Fruit fly (Drosophila melanogaster) whole organism, embryonic: Measurements from ENCODE around the gene Esyt2.

Source experiments
- Adf1 ChIP-seq: fragments of 200-800 bp; sonication (Bioruptor generic); IDR thresholded peaks from 2 replicates; pipeline ENCODE4 v1.3.6; 2022; ENCODE audit warnings: missing biosample characterization, missing genetic modification characterization
- Atf3 ChIP-seq: fragments of 200-800 bp; sonication (Bioruptor generic); optimal IDR thresholded peaks from 3 replicates; lab custom pipeline; 2016; ENCODE audit warnings: missing biosample characterization, missing genetic modification characterization
- CG10543 ChIP-seq: fragments of 200-800 bp; sonication (Bioruptor generic); optimal IDR thresholded peaks from 3 replicates; lab custom pipeline; 2017; ENCODE audit warnings: missing biosample characterization, mild to moderate bottlenecking, missing genetic modification characterization, moderate library complexity
- CG12769 ChIP-seq: fragments of 200-800 bp; sonication (Bioruptor generic); optimal IDR thresholded peaks from 2 replicates; lab custom pipeline; 2019; ENCODE audit warnings: missing biosample characterization, mild to moderate bottlenecking, missing genetic modification characterization, moderate library complexity
- CG14667 ChIP-seq: fragments of 200-800 bp; sonication (Bioruptor generic); IDR thresholded peaks from 2 replicates; pipeline ENCODE4 v1.3.6; 2022; ENCODE audit warnings: missing biosample characterization, missing genetic modification characterization
- CG15514 ChIP-seq: fragments of 200-800 bp; sonication (Bioruptor generic); optimal IDR thresholded peaks from 3 replicates; lab custom pipeline; 2017; ENCODE audit warnings: missing biosample characterization, missing genetic modification characterization, mild to moderate bottlenecking, moderate library complexity, missing genetic modification reagents
- CG17568 ChIP-seq: fragments of 200-800 bp; sonication (Bioruptor generic); optimal IDR thresholded peaks from 2 replicates; lab custom pipeline; 2018; ENCODE audit warnings: missing biosample characterization, mild to moderate bottlenecking, missing genetic modification characterization, moderate library complexity
- CG17612 ChIP-seq: fragments of 200-800 bp; sonication (Bioruptor generic); IDR thresholded peaks from 2 replicates; pipeline ENCODE4 v1.3.6; 2022; ENCODE audit warnings: missing biosample characterization, missing genetic modification characterization
- CG31441 ChIP-seq: fragments of 200-800 bp; sonication (Bioruptor generic); IDR thresholded peaks from 2 replicates; pipeline ENCODE4 v1.3.6; 2022; ENCODE audit warnings: missing biosample characterization, missing genetic modification characterization
- CG32532 ChIP-seq: fragments of 200-800 bp; sonication (Bioruptor generic); IDR thresholded peaks from 2 replicates; pipeline ENCODE4 v1.3.6; 2022; ENCODE audit warnings: missing biosample characterization, missing genetic modification characterization
- CG34422 ChIP-seq: fragments of 200-800 bp; sonication (Bioruptor generic); IDR thresholded peaks from 3 replicates; pipeline ENCODE4 v1.3.6; 2022; ENCODE audit warnings: missing biosample characterization, missing genetic modification characterization
- CG4730 ChIP-seq: fragments of 200-800 bp; sonication (Bioruptor generic); IDR thresholded peaks from 2 replicates; pipeline ENCODE4 v1.3.6; 2022; ENCODE audit warnings: missing biosample characterization, missing genetic modification characterization
- CG5180 ChIP-seq: fragments of 200-800 bp; sonication (Bioruptor generic); optimal IDR thresholded peaks from 3 replicates; lab custom pipeline; 2017; ENCODE audit warnings: missing biosample characterization, missing genetic modification characterization, mild to moderate bottlenecking, moderate library complexity, missing genetic modification reagents
- CG8290 ChIP-seq, 3 experiments: fragments of 200-800 bp; sonication (Bioruptor generic); optimal IDR thresholded peaks; 2 replicates each; lab custom pipeline; 2016 to 2019; ENCODE audit warnings: missing biosample characterization in 3 of 3, missing genetic modification characterization in 3 of 3, mild to moderate bottlenecking in 2 of 3, moderate library complexity in 1 of 3
- D19A ChIP-seq: fragments of 200-800 bp; optimal IDR thresholded peaks from 3 replicates; lab custom pipeline; 2019; ENCODE audit warnings: missing biosample characterization, mild to moderate bottlenecking, missing genetic modification characterization, moderate library complexity
- Dad ChIP-seq: fragments of 200-800 bp; sonication (Bioruptor generic); optimal IDR thresholded peaks from 3 replicates; lab custom pipeline; 2016; ENCODE audit warnings: missing biosample characterization, missing genetic modification characterization
- Dek ChIP-seq: fragments of 200-800 bp; sonication (Bioruptor generic); optimal IDR thresholded peaks from 3 replicates; lab custom pipeline; 2019; ENCODE audit warnings: missing biosample characterization, mild to moderate bottlenecking, missing genetic modification characterization, moderate library complexity
- HHEX ChIP-seq: fragments of 200-800 bp; sonication (Bioruptor generic); optimal IDR thresholded peaks from 3 replicates; lab custom pipeline; 2017; ENCODE audit warnings: missing biosample characterization, mild to moderate bottlenecking, missing genetic modification characterization, missing genetic modification reagents
- HLHmδ ChIP-seq: fragments of 200-800 bp; sonication (Bioruptor generic); optimal IDR thresholded peaks from 2 replicates; lab custom pipeline; 2018; ENCODE audit warnings: missing biosample characterization, mild to moderate bottlenecking, missing genetic modification characterization, moderate library complexity
- HmgD ChIP-seq: fragments of 200-800 bp; sonication (Bioruptor generic); optimal IDR thresholded peaks from 3 replicates; lab custom pipeline; 2016; ENCODE audit warnings: missing biosample characterization, missing genetic modification characterization
- MESR4 ChIP-seq: fragments of 200-800 bp; sonication (Bioruptor generic); optimal IDR thresholded peaks from 2 replicates; lab custom pipeline; 2018; ENCODE audit warnings: missing biosample characterization, mild to moderate bottlenecking, missing genetic modification characterization, moderate library complexity
- Mes4 ChIP-seq: fragments of 200-800 bp; sonication (Bioruptor generic); optimal IDR thresholded peaks from 2 replicates; lab custom pipeline; 2016; ENCODE audit warnings: missing biosample characterization, missing genetic modification characterization
- Nf-YB ChIP-seq: fragments of 200-800 bp; sonication (Bioruptor generic); optimal IDR thresholded peaks from 3 replicates; lab custom pipeline; 2019; ENCODE audit warnings: missing biosample characterization, mild to moderate bottlenecking, missing genetic modification characterization, moderate library complexity
- NfI ChIP-seq: fragments of 200-800 bp; sonication (Bioruptor generic); optimal IDR thresholded peaks from 3 replicates; lab custom pipeline; 2018; ENCODE audit warnings: missing biosample characterization, mild to moderate bottlenecking, missing genetic modification characterization, moderate library complexity
- Pdp1 ChIP-seq, 2 experiments: fragments of 200-800 bp; sonication (Bioruptor generic); optimal IDR thresholded peaks; 3 replicates each; lab custom pipeline; 2016; ENCODE audit warnings: missing biosample characterization in 2 of 2, missing genetic modification characterization in 2 of 2, mild to moderate bottlenecking in 1 of 2, moderate library complexity in 1 of 2
- Rx ChIP-seq: fragments of 200-800 bp; sonication (Bioruptor generic); IDR thresholded peaks from 2 replicates; pipeline ENCODE4 v1.3.6; 2022; ENCODE audit warnings: missing biosample characterization, missing genetic modification characterization
- abd-A ChIP-seq: fragments of 200-800 bp; sonication (Bioruptor generic); optimal IDR thresholded peaks from 3 replicates; lab custom pipeline; 2019; ENCODE audit warnings: missing biosample characterization, mild to moderate bottlenecking, missing genetic modification characterization, moderate library complexity
- ac ChIP-seq: fragments of 200-800 bp; sonication (Bioruptor generic); optimal IDR thresholded peaks from 3 replicates; lab custom pipeline; 2017; ENCODE audit warnings: missing biosample characterization, mild to moderate bottlenecking, missing genetic modification characterization
- amos ChIP-seq: fragments of 200-800 bp; sonication (Bioruptor generic); IDR thresholded peaks from 2 replicates; pipeline ENCODE4 v1.3.6; 2022; ENCODE audit warnings: missing biosample characterization, missing genetic modification characterization; ENCODE audit not compliant: partially characterized antibody
- cas ChIP-seq: fragments of 200-800 bp; sonication (Bioruptor generic); IDR thresholded peaks from 2 replicates; pipeline ENCODE4 v1.3.6; 2022; ENCODE audit warnings: missing biosample characterization, missing genetic modification characterization
- dati ChIP-seq: fragments of 200-800 bp; sonication (Bioruptor generic); IDR thresholded peaks from 2 replicates; pipeline ENCODE4 v1.3.6; 2022; ENCODE audit warnings: missing biosample characterization, missing genetic modification characterization
- dysf ChIP-seq: fragments of 200-800 bp; sonication (Bioruptor generic); IDR thresholded peaks from 3 replicates; pipeline ENCODE4 v1.3.6; 2022; ENCODE audit warnings: missing biosample characterization, missing genetic modification characterization
- ewg ChIP-seq: fragments of 200-800 bp; sonication (Bioruptor generic); optimal IDR thresholded peaks from 3 replicates; lab custom pipeline; 2017; ENCODE audit warnings: mild to moderate bottlenecking, missing biosample characterization, missing genetic modification reagents, missing genetic modification characterization
- eyg ChIP-seq: fragments of 200-800 bp; sonication (Bioruptor generic); optimal IDR thresholded peaks from 3 replicates; lab custom pipeline; 2016; ENCODE audit warnings: missing biosample characterization, missing genetic modification characterization
- gro ChIP-seq: fragments of 200-800 bp; sonication (Bioruptor generic); optimal IDR thresholded peaks from 2 replicates; lab custom pipeline; 2016; ENCODE audit warnings: missing biosample characterization, missing genetic modification characterization
- hkb ChIP-seq, 2 experiments: fragments of 200-800 bp in 1 of 2; fragments of >200 bp in 1 of 2; sonication (Bioruptor generic) in 1 of 2; IDR thresholded peaks in 1 of 2; optimal IDR thresholded peaks in 1 of 2; 2 replicates each; pipeline versions ENCODE4 v1.3.6 to Lab custom; 2017 to 2022; ENCODE audit warnings: missing biosample characterization in 1 of 2, missing genetic modification characterization in 1 of 2
- ind ChIP-seq: fragments of 200-800 bp; sonication (Bioruptor generic); optimal IDR thresholded peaks from 3 replicates; lab custom pipeline; 2016; ENCODE audit warnings: missing biosample characterization, missing genetic modification characterization
- lab ChIP-seq: fragments of 200-800 bp; sonication (Bioruptor generic); optimal IDR thresholded peaks from 3 replicates; lab custom pipeline; 2017; ENCODE audit warnings: missing biosample characterization, missing genetic modification characterization, mild to moderate bottlenecking, moderate library complexity, missing genetic modification reagents
- lov ChIP-seq, 2 experiments: fragments of 200-800 bp in 1 of 2; fragments of >200 bp in 1 of 2; sonication (Bioruptor generic) in 1 of 2; IDR thresholded peaks in 1 of 2; optimal IDR thresholded peaks in 1 of 2; 2 replicates in 1 of 2; 3 replicates in 1 of 2; pipeline versions ENCODE4 v1.3.6 to Lab custom; 2017 to 2022; ENCODE audit warnings: missing biosample characterization in 1 of 2, missing genetic modification characterization in 1 of 2
- mirr ChIP-seq: fragments of 200-800 bp; sonication (Bioruptor generic); optimal IDR thresholded peaks from 3 replicates; lab custom pipeline; 2018; ENCODE audit warnings: missing biosample characterization, mild to moderate bottlenecking, missing genetic modification characterization
- pho ChIP-seq: fragments of 200-800 bp; sonication (Bioruptor generic); optimal IDR thresholded peaks from 2 replicates; lab custom pipeline; 2016; ENCODE audit warnings: missing biosample characterization, missing genetic modification characterization
- prd ChIP-seq, 3 experiments: fragments of >200 bp in 2 of 3; fragments of 200-800 bp in 1 of 3; sonication (Bioruptor generic) in 1 of 3; optimal IDR thresholded peaks in 2 of 3; IDR thresholded peaks in 1 of 3; 2 replicates in 2 of 3; 3 replicates in 1 of 3; pipeline versions ENCODE4 v1.3.6 to Lab custom; 2017 to 2022; ENCODE audit warnings: missing biosample characterization in 1 of 3, missing genetic modification characterization in 1 of 3
- pzg ChIP-seq: fragments of 200-800 bp; sonication (Bioruptor generic); optimal IDR thresholded peaks from 3 replicates; lab custom pipeline; 2018; ENCODE audit warnings: missing biosample characterization, mild to moderate bottlenecking, missing genetic modification characterization, moderate library complexity
- sd ChIP-seq: fragments of 200-800 bp; sonication (Bioruptor generic); optimal IDR thresholded peaks from 3 replicates; lab custom pipeline; 2018; ENCODE audit warnings: missing biosample characterization, mild to moderate bottlenecking, missing genetic modification characterization, moderate library complexity
- seq ChIP-seq: fragments of 200-800 bp; sonication (Bioruptor generic); IDR thresholded peaks from 2 replicates; pipeline ENCODE4 v1.3.6; 2022; ENCODE audit warnings: missing biosample characterization, missing genetic modification characterization
- sqz ChIP-seq: fragments of 200-800 bp; sonication (Bioruptor generic); optimal IDR thresholded peaks from 3 replicates; lab custom pipeline; 2018; ENCODE audit warnings: missing biosample characterization, mild to moderate bottlenecking, missing genetic modification characterization
- ttk ChIP-seq: fragments of 200-800 bp; sonication (Bioruptor generic); IDR thresholded peaks from 2 replicates; pipeline ENCODE4 v2.1.2; 2022; ENCODE audit warnings: missing biosample characterization, missing genetic modification characterization
- twi ChIP-seq: fragments of 200-800 bp; optimal IDR thresholded peaks from 2 replicates; lab custom pipeline; 2019; ENCODE audit warnings: missing biosample characterization, mild to moderate bottlenecking, missing genetic modification characterization, moderate library complexity
- unc-4 ChIP-seq: fragments of 200-800 bp; sonication (Bioruptor generic); IDR thresholded peaks from 2 replicates; pipeline ENCODE4 v1.3.6; 2022; ENCODE audit warnings: missing biosample characterization, missing genetic modification characterization; ENCODE audit not compliant: partially characterized antibody
- z ChIP-seq: fragments of 200-800 bp; sonication (Bioruptor generic); IDR thresholded peaks from 3 replicates; pipeline ENCODE4 v1.3.6; 2022; ENCODE audit warnings: missing biosample characterization, missing genetic modification characterization

Gene Esyt2

DNA sequence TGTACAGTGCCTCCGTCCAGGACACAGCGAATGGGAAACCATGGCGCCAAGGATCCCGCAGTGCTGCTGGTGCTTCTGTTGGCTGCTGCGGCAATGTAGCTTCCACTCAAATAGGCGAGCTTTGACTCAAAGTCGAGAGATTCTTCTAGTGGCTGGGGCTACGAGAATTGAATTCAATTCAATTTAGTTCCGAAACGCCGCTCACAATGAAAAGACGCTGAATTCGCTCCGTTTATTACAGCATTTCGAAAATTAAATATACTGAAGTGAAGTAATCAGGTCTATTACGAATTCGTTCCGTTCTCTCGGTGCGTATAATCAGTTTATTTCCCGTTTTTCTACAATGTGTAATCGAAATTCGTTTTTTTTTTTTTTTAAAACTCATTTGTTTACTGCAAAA is 4.3 kb downstream of the Esyt2 start (continued):
- peak; percentile 14 for TF ChIP-seq CG10543
- peak; percentile 32; the same call in 1 of the 2 replicates for TF ChIP-seq Adf1 (GFP tag; lab: Robert Waterston, UW)
- no peak for TF ChIP-seq HHEX (GFP tag; lab: Kevin White, UChicago)
- TF ChIP-seq CG31441 (GFP tag; lab: Robert Waterston, UW) = no peak
- TF ChIP-seq seq = no peak
- TF ChIP-seq lab (GFP tag; lab: Kevin White, UChicago) = no peak
- TF ChIP-seq CG32532 (GFP tag; lab: Robert Waterston, UW) = peak; percentile 14; the same call in 1 of the 2 replicates
- TF ChIP-seq CG34422 (GFP tag; lab: Robert Waterston, UW) = peak; percentile 26; the same call in 1 of the 3 replicates
- TF ChIP-seq CG17612 = no peak
- TF ChIP-seq Pdp1 (GFP tag; optimal IDR thresholded peaks at IDR 0.05; lab: Kevin White, UChicago) = peak in 1 of 2 experiments; percentile 68
- TF ChIP-seq CG5180 = no peak
- TF ChIP-seq Nf-YB (GFP tag; lab: Kevin White, UChicago) = no peak
- TF ChIP-seq ac (GFP tag; lab: Kevin White, UChicago) = no peak
- TF ChIP-seq z (GFP tag; lab: Robert Waterston, UW) = peak; percentile 96
- TF ChIP-seq CG14667 (GFP tag; lab: Robert Waterston, UW) = no peak
- TF ChIP-seq CG15514 (GFP tag; lab: Kevin White, UChicago) = no peak
- TF ChIP-seq MESR4 (GFP tag; lab: Kevin White, UChicago) = no peak
- no peak for TF ChIP-seq ewg
- no peak for TF ChIP-seq dati (GFP tag; lab: Robert Waterston, UW)
- TF ChIP-seq ind = no peak
- no peak for TF ChIP-seq Mes4 (GFP tag; lab: Kevin White, UChicago)
- TF ChIP-seq abd-A = peak; percentile 53
- TF ChIP-seq gro (GFP tag; lab: Kevin White, UChicago) = peak; percentile 8
- TF ChIP-seq HLHmδ = no peak
- no peak for TF ChIP-seq prd (optimal IDR thresholded peaks at IDR 0.05; lab: Kevin White, UChicago)
- TF ChIP-seq prd (GFP tag; IDR thresholded peaks at IDR 0.05; lab: Robert Waterston, UW) = no peak
- TF ChIP-seq pho = no peak
- no peak for TF ChIP-seq twi (tag; lab: Kevin White, UChicago)
- peak; percentile 49; the same call in 1 of the 2 replicates for TF ChIP-seq amos (GFP tag; lab: Robert Waterston, UW)
- TF ChIP-seq cas = no peak
- no peak for TF ChIP-seq Dek (tag; lab: Kevin White, UChicago)
- TF ChIP-seq dysf (GFP tag; lab: Robert Waterston, UW) = no peak
- TF ChIP-seq CG12769 (tag; lab: Kevin White, UChicago) = no peak
- no peak for TF ChIP-seq D19A (tag; lab: Kevin White, UChicago)
- no peak for TF ChIP-seq eyg (GFP tag; lab: Kevin White, UChicago)
- TF ChIP-seq ttk (GFP tag; lab: Robert Waterston, UW) = no peak
- TF ChIP-seq NfI (GFP tag; lab: Kevin White, UChicago) = no peak
- no peak for TF ChIP-seq Atf3
- TF ChIP-seq lov (optimal IDR thresholded peaks at IDR 0.05; lab: Kevin White, UChicago) = no peak
- no peak for TF ChIP-seq lov (GFP tag; IDR thresholded peaks at IDR 0.05; lab: Robert Waterston, UW)

DNA sequence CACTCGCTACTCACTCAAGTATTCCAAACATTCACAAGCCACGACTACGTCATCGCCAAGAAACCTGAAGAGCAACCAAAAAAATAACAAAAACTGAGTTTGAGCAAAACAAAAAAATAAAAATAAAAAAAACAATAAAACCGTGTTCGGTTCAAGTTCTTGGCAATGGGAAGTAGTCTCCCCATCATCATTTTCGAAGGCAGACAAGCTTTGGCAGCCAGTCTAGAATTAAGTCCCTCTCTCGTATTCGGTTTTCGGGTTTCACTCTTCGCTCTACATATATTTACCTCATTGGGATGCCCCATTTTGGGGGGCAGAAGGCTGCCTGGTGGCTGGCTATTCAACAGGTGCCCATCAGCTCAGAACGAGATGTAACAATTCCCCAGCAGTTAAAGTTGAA is 5.3 kb downstream of the Esyt2 start:
- TF ChIP-seq sqz (GFP tag; lab: Kevin White, UChicago) (peak; percentile 15), Rx (no peak), CG10543 (peak; percentile 7), CG17568 (GFP tag; lab: Kevin White, UChicago) (no peak), sd (tag; lab: Kevin White, UChicago) (peak; percentile 81), unc-4 (no peak), mirr (peak; percentile 47), HmgD (no peak), pzg (GFP tag; lab: Kevin White, UChicago) (no peak), CG31441 (GFP tag; lab: Robert Waterston, UW) (no peak), Dad (GFP tag; lab: Kevin White, UChicago) (no peak), CG8290 (GFP tag; optimal IDR thresholded peaks at IDR 0.05; lab: Kevin White, UChicago) (no peak), CG8290 (tag; optimal IDR thresholded peaks at IDR 0.05; lab: Kevin White, UChicago) (peak in 1 of 2 experiments; percentile 3), CG4730 (peak; percentile 7; the same call in 1 of the 2 replicates), hkb (optimal IDR thresholded peaks at IDR 0.05; lab: Kevin White, UChicago) (no peak), hkb (GFP tag; IDR thresholded peaks at IDR 0.05; lab: Robert Waterston, UW) (no peak)
